Worm (Caenorhabditis elegans) whole organism, young adult: ENCODE measurements around the gene F01D5.10.

Experiments
- F37B4.10 ChIP-seq: fragments of 200-800 bp; sonication (Bioruptor generic); IDR thresholded peaks from 2 replicates; pipeline ENCODE4 v1.3.6; 2022; ENCODE audit warnings: missing genetic modification characterization, missing compliant biosample characterization
- T07F8.4 ChIP-seq: sonication (generic microtip); optimal IDR thresholded peaks from 2 replicates; lab custom pipeline; 2016; ENCODE audit warnings: mild to moderate bottlenecking, missing genetic modification characterization, moderate library complexity, missing compliant biosample characterization
- attf-6 ChIP-seq: fragments of 200-800 bp; sonication (Bioruptor generic); IDR thresholded peaks from 2 replicates; pipeline ENCODE4 v1.3.6; 2022; ENCODE audit warnings: missing genetic modification reagents, missing genetic modification characterization, missing compliant biosample characterization
- him-1 ChIP-seq: sonication (generic microtip); optimal IDR thresholded peaks from 2 replicates; lab custom pipeline; 2016; ENCODE audit warnings: missing genotype, missing genetic modification reagents, missing genetic modification characterization, missing compliant biosample characterization
- unc-62 ChIP-seq: fragments of 150-350 bp; optimal IDR thresholded peaks from 2 replicates; lab custom pipeline; 2014; ENCODE audit warnings: missing biosample characterization, missing genetic modification reagents, missing genetic modification characterization

DNA sequence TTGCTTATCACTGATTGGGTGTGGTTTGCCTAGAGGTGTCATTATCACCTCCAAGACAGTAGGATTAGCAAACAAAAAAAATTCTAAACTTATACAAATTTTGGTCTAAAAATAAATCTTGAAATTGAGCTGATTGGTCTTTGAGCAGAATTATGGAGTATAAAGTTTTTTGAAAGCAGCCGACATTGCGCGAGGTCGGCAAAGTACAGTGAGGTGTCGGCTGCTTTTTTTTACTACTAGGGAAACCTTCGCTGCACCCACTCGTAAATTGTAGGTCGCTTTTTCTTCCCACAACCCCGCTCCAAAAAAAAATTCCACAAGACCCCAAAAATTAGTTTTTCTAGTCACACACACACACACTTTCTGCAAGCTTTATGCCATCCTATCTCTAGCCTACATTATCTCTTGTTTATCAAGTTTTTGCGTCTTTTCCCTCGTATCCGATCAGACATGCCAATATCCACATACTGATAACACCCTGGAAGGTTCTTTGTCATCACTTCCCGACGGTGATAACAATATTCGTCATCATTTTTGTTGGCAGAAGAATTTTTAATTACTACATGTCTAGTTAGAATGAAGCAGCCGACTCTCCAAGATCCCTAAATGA lies 17.2 kb downstream of the F01D5.10 start:
- TF ChIP-seq unc-62 (GFP tag; lab: Kevin White, UChicago): no peak
- no peak for TF ChIP-seq him-1 (tag; lab: Kevin White, UChicago)
- TF ChIP-seq F37B4.10 (GFP tag; lab: Robert Waterston, UW): no peak
- no peak for TF ChIP-seq T07F8.4 (tag; lab: Kevin White, UChicago)
- no peak for TF ChIP-seq attf-6 (GFP tag; lab: Robert Waterston, UW)
